Fruit fly (Drosophila melanogaster) whole organism, embryonic: ENCODE measurements around the gene CG5790.

Source experiments
- Antp ChIP-seq: fragments of 200-800 bp; sonication (Bioruptor generic); optimal IDR thresholded peaks from 3 replicates; lab custom pipeline; 2016; ENCODE audit warnings: missing biosample characterization, missing genetic modification characterization
- CG10959 ChIP-seq: fragments of 200-800 bp; sonication (Bioruptor generic); IDR thresholded peaks from 2 replicates; pipeline ENCODE4 v1.3.6; 2022; ENCODE audit warnings: missing biosample characterization, missing genetic modification characterization
- CG10979 ChIP-seq: fragments of 200-800 bp; sonication (Bioruptor generic); optimal IDR thresholded peaks from 2 replicates; lab custom pipeline; 2018; ENCODE audit warnings: missing biosample characterization, mild to moderate bottlenecking, missing genetic modification characterization, moderate library complexity
- CG11723 ChIP-seq: fragments of 200-800 bp; sonication (Bioruptor generic); optimal IDR thresholded peaks from 2 replicates; lab custom pipeline; 2017; ENCODE audit warnings: missing biosample characterization, mild to moderate bottlenecking, missing genetic modification characterization
- CG12155 ChIP-seq: fragments of 200-800 bp; sonication (Bioruptor generic); optimal IDR thresholded peaks from 3 replicates; lab custom pipeline; 2016; ENCODE audit warnings: missing biosample characterization, missing genetic modification characterization
- CG12391 ChIP-seq: fragments of 200-800 bp; sonication (Bioruptor generic); optimal IDR thresholded peaks from 3 replicates; lab custom pipeline; 2018; ENCODE audit warnings: missing biosample characterization, mild to moderate bottlenecking, missing genetic modification characterization, moderate library complexity
- CG13775 ChIP-seq: fragments of 200-800 bp; sonication (Bioruptor generic); optimal IDR thresholded peaks from 3 replicates; lab custom pipeline; 2017; ENCODE audit warnings: missing biosample characterization, mild to moderate bottlenecking, missing genetic modification characterization
- CG14710 ChIP-seq: fragments of 200-800 bp; sonication (Bioruptor generic); optimal IDR thresholded peaks from 3 replicates; lab custom pipeline; 2019; ENCODE audit warnings: missing biosample characterization, mild to moderate bottlenecking, missing genetic modification characterization, moderate library complexity
- CG15601 ChIP-seq: fragments of 200-800 bp; sonication (Bioruptor generic); optimal IDR thresholded peaks from 3 replicates; lab custom pipeline; 2019; ENCODE audit warnings: missing biosample characterization, mild to moderate bottlenecking, missing genetic modification characterization, moderate library complexity
- CG1602 ChIP-seq: fragments of 200-800 bp; sonication (Bioruptor generic); optimal IDR thresholded peaks from 3 replicates; lab custom pipeline; 2016; ENCODE audit warnings: missing biosample characterization, missing genetic modification characterization
- CG17186 ChIP-seq: fragments of 200-800 bp; sonication (Bioruptor generic); optimal IDR thresholded peaks from 3 replicates; lab custom pipeline; 2017; ENCODE audit warnings: missing biosample characterization, missing genetic modification reagents, missing genetic modification characterization
- CG17912 ChIP-seq: fragments of 200-800 bp; sonication (Bioruptor generic); optimal IDR thresholded peaks from 2 replicates; lab custom pipeline; 2018; ENCODE audit warnings: missing biosample characterization, mild to moderate bottlenecking, missing genetic modification characterization
- CG18476 ChIP-seq: fragments of 200-800 bp; sonication (Bioruptor generic); optimal IDR thresholded peaks from 2 replicates; lab custom pipeline; 2016; ENCODE audit warnings: missing biosample characterization, mild to moderate bottlenecking, missing genetic modification characterization
- CG2712 ChIP-seq: fragments of 200-800 bp; optimal IDR thresholded peaks from 3 replicates; lab custom pipeline; 2019; ENCODE audit warnings: missing biosample characterization, mild to moderate bottlenecking, missing genetic modification characterization, moderate library complexity
- CG30403 ChIP-seq: fragments of 200-800 bp; sonication (Bioruptor generic); optimal IDR thresholded peaks from 3 replicates; lab custom pipeline; 2016; ENCODE audit warnings: missing biosample characterization, missing genetic modification characterization
- CG32772 ChIP-seq: fragments of 200-800 bp; sonication (Bioruptor generic); IDR thresholded peaks from 2 replicates; pipeline ENCODE4 v1.3.6; 2022; ENCODE audit warnings: missing biosample characterization, missing genetic modification characterization
- CG33557 ChIP-seq: fragments of 200-800 bp; sonication (Bioruptor generic); optimal IDR thresholded peaks from 2 replicates; lab custom pipeline; 2019; ENCODE audit warnings: missing biosample characterization, mild to moderate bottlenecking, missing genetic modification characterization, moderate library complexity
- CG6689 ChIP-seq: fragments of 200-800 bp; sonication (Bioruptor generic); IDR thresholded peaks from 2 replicates; pipeline ENCODE4 v1.3.6; 2022; ENCODE audit warnings: missing biosample characterization, missing genetic modification characterization
- CG6791 ChIP-seq: fragments of 200-800 bp; sonication (Bioruptor generic); IDR thresholded peaks from 3 replicates; pipeline ENCODE4 v1.3.6; 2022; ENCODE audit warnings: missing biosample characterization, missing genetic modification characterization; ENCODE audit not compliant: partially characterized antibody
- CG7556 ChIP-seq: fragments of 200-800 bp; sonication (Bioruptor generic); optimal IDR thresholded peaks from 2 replicates; lab custom pipeline; 2017; ENCODE audit warnings: missing biosample characterization, mild to moderate bottlenecking, missing genetic modification characterization
- CG7839 ChIP-seq: fragments of 200-800 bp; sonication (Bioruptor generic); optimal IDR thresholded peaks from 3 replicates; lab custom pipeline; 2018; ENCODE audit warnings: missing biosample characterization, mild to moderate bottlenecking, missing genetic modification characterization, moderate library complexity
- CG8359 ChIP-seq: fragments of 200-800 bp; sonication (Bioruptor generic); optimal IDR thresholded peaks from 2 replicates; lab custom pipeline; 2017; ENCODE audit warnings: missing biosample characterization, mild to moderate bottlenecking, missing genetic modification characterization, borderline replicate concordance
- CG9727 ChIP-seq: fragments of 200-800 bp; sonication (Bioruptor generic); optimal IDR thresholded peaks from 3 replicates; lab custom pipeline; 2017; ENCODE audit warnings: missing biosample characterization, mild to moderate bottlenecking, missing genetic modification characterization
- CG9797 ChIP-seq: fragments of 200-800 bp; sonication (Bioruptor generic); optimal IDR thresholded peaks from 3 replicates; lab custom pipeline; 2018; ENCODE audit warnings: missing biosample characterization, mild to moderate bottlenecking, missing genetic modification characterization
- CoRest ChIP-seq: fragments of 200-800 bp; sonication (Bioruptor generic); optimal IDR thresholded peaks from 3 replicates; lab custom pipeline; 2018; ENCODE audit warnings: missing biosample characterization, mild to moderate bottlenecking, missing genetic modification characterization, moderate library complexity
- H2.0 ChIP-seq: fragments of 200-800 bp; sonication (Bioruptor generic); IDR thresholded peaks from 2 replicates; pipeline ENCODE4 v1.3.6; 2022; ENCODE audit warnings: missing biosample characterization, missing genetic modification characterization
- HLH3B ChIP-seq: fragments of 200-800 bp; sonication (Bioruptor generic); IDR thresholded peaks from 2 replicates; pipeline ENCODE4 v1.3.6; 2022; ENCODE audit warnings: missing biosample characterization, missing genetic modification characterization
- HmgD ChIP-seq: fragments of 200-800 bp; sonication (Bioruptor generic); optimal IDR thresholded peaks from 3 replicates; lab custom pipeline; 2016; ENCODE audit warnings: missing biosample characterization, missing genetic modification characterization
- Hr3 ChIP-seq: fragments of 200-800 bp; sonication (Bioruptor generic); optimal IDR thresholded peaks from 3 replicates; lab custom pipeline; 2016; ENCODE audit warnings: missing biosample characterization, missing genetic modification characterization
- Nf-YB ChIP-seq: fragments of 200-800 bp; sonication (Bioruptor generic); optimal IDR thresholded peaks from 3 replicates; lab custom pipeline; 2019; ENCODE audit warnings: missing biosample characterization, mild to moderate bottlenecking, missing genetic modification characterization, moderate library complexity
- Oli ChIP-seq: fragments of 200-800 bp; sonication (Bioruptor generic); optimal IDR thresholded peaks from 2 replicates; lab custom pipeline; 2018; ENCODE audit warnings: missing biosample characterization, mild to moderate bottlenecking, missing genetic modification characterization, moderate library complexity
- Ptx1 ChIP-seq: fragments of 200-800 bp; sonication (Bioruptor generic); IDR thresholded peaks from 2 replicates; pipeline ENCODE4 v1.3.6; 2022; ENCODE audit warnings: missing biosample characterization, missing genetic modification characterization
- Sox102F ChIP-seq: fragments of 200-800 bp; sonication (Bioruptor generic); optimal IDR thresholded peaks from 2 replicates; lab custom pipeline; 2018; ENCODE audit warnings: missing biosample characterization, mild to moderate bottlenecking, missing genetic modification characterization, moderate library complexity
- Xrp1 ChIP-seq: fragments of 200-800 bp; sonication (Bioruptor generic); IDR thresholded peaks from 2 replicates; pipeline ENCODE4 v1.3.6; 2022; ENCODE audit warnings: missing biosample characterization, missing genetic modification characterization
- cato ChIP-seq: fragments of 200-800 bp; sonication (Bioruptor generic); optimal IDR thresholded peaks from 2 replicates; lab custom pipeline; 2016; ENCODE audit warnings: missing biosample characterization, missing genetic modification characterization, borderline replicate concordance
- chn ChIP-seq: fragments of 200-800 bp; sonication (Bioruptor generic); optimal IDR thresholded peaks from 2 replicates; lab custom pipeline; 2016; ENCODE audit warnings: missing biosample characterization, missing genetic modification characterization
- corto ChIP-seq: fragments of 200-800 bp; sonication (Bioruptor generic); optimal IDR thresholded peaks from 2 replicates; lab custom pipeline; 2016; ENCODE audit warnings: missing biosample characterization, mild to moderate bottlenecking, missing genetic modification characterization, moderate library complexity
- crol ChIP-seq: fragments of 200-800 bp; sonication (Bioruptor generic); IDR thresholded peaks from 2 replicates; pipeline ENCODE4 v1.3.6; 2022; ENCODE audit warnings: missing biosample characterization, missing genetic modification characterization
- dm ChIP-seq: fragments of 200-800 bp; sonication (Bioruptor generic); optimal IDR thresholded peaks from 3 replicates; lab custom pipeline; 2016; ENCODE audit warnings: missing biosample characterization, missing genetic modification characterization
- eve ChIP-seq, 2 experiments: fragments of >200 bp; optimal IDR thresholded peaks; 2 replicates each; lab custom pipeline; 2017; ENCODE audit warnings: missing biosample characterization in 2 of 2, missing genetic modification characterization in 2 of 2
- ewg ChIP-seq: fragments of 200-800 bp; sonication (Bioruptor generic); optimal IDR thresholded peaks from 3 replicates; lab custom pipeline; 2017; ENCODE audit warnings: mild to moderate bottlenecking, missing biosample characterization, missing genetic modification reagents, missing genetic modification characterization
- gcm ChIP-seq: fragments of 200-800 bp; sonication (Bioruptor generic); optimal IDR thresholded peaks from 2 replicates; lab custom pipeline; 2019; ENCODE audit warnings: missing biosample characterization, mild to moderate bottlenecking, missing genetic modification characterization, moderate library complexity
- jumu ChIP-seq: fragments of 200-800 bp; sonication (Bioruptor generic); optimal IDR thresholded peaks from 3 replicates; lab custom pipeline; 2016; ENCODE audit warnings: missing biosample characterization, missing genetic modification characterization
- lmd ChIP-seq: fragments of 200-800 bp; sonication (Bioruptor generic); IDR thresholded peaks from 2 replicates; pipeline ENCODE4 v1.3.6; 2022; ENCODE audit warnings: missing biosample characterization, missing genetic modification characterization
- nmo ChIP-seq: fragments of 200-800 bp; sonication (Bioruptor generic); optimal IDR thresholded peaks from 2 replicates; lab custom pipeline; 2018; ENCODE audit warnings: missing biosample characterization, mild to moderate bottlenecking, missing genetic modification characterization, moderate library complexity
- oc ChIP-seq: fragments of 200-800 bp; sonication (Bioruptor generic); optimal IDR thresholded peaks from 2 replicates; lab custom pipeline; 2018; ENCODE audit warnings: missing biosample characterization, mild to moderate bottlenecking, missing genetic modification characterization, moderate library complexity
- org-1 ChIP-seq: fragments of 200-800 bp; sonication (Bioruptor generic); optimal IDR thresholded peaks from 2 replicates; lab custom pipeline; 2017; ENCODE audit warnings: missing biosample characterization, missing genetic modification characterization
- phol ChIP-seq: fragments of 200-800 bp; sonication (Bioruptor generic); optimal IDR thresholded peaks from 3 replicates; lab custom pipeline; 2018; ENCODE audit warnings: missing biosample characterization, mild to moderate bottlenecking, missing genetic modification characterization, moderate library complexity
- pnt ChIP-seq: fragments of 200-800 bp; sonication (Bioruptor generic); optimal IDR thresholded peaks from 3 replicates; lab custom pipeline; 2016; ENCODE audit warnings: missing biosample characterization, missing genetic modification characterization
- slp2 ChIP-seq: fragments of 200-800 bp; sonication (Bioruptor generic); optimal IDR thresholded peaks from 2 replicates; lab custom pipeline; 2016; ENCODE audit warnings: missing biosample characterization, missing genetic modification characterization

CG5790 gene

dm6 chr2L:18312309-18312708, 17.7 kb downstream of the CG5790 start (continued):
- peak; percentile 75 for TF ChIP-seq Oli (tag; lab: Kevin White, UChicago)
- peak; percentile 16 for TF ChIP-seq Nf-YB (GFP tag; lab: Kevin White, UChicago)
- no peak for TF ChIP-seq crol (GFP tag; lab: Robert Waterston, UW)
- TF ChIP-seq CG33557 = peak; percentile 57
- TF ChIP-seq Xrp1 (GFP tag; lab: Robert Waterston, UW) = peak; percentile 52; the same call in 1 of the 2 replicates
- peak; percentile 34 for TF ChIP-seq CG18476 (GFP tag; lab: Kevin White, UChicago)
- TF ChIP-seq CG10979 (tag; lab: Kevin White, UChicago) = peak; percentile 81
- peak; percentile 40 for TF ChIP-seq ewg (GFP tag; lab: Kevin White, UChicago)
- no peak for TF ChIP-seq CG17912 (GFP tag; lab: Kevin White, UChicago)
- peak; percentile 61 for TF ChIP-seq CG30403
- peak; percentile 7 for TF ChIP-seq gcm (GFP tag; lab: Kevin White, UChicago)
- TF ChIP-seq CG8359 (GFP tag; lab: Kevin White, UChicago) = peak; percentile 54
- no peak for TF ChIP-seq CG12155 (GFP tag; lab: Kevin White, UChicago)
- TF ChIP-seq slp2 = peak; percentile 30
- TF ChIP-seq CG10959 = 0 out of 2 replicates have a peak, but pooled peaks have one; percentile 11
- peak; percentile 81 for TF ChIP-seq CG2712 (tag; lab: Kevin White, UChicago)
- TF ChIP-seq CG7556 (GFP tag; lab: Kevin White, UChicago) = peak; percentile 54
- TF ChIP-seq CG17186 = no peak
- peak; percentile 30; the same call in 1 of the 2 replicates for TF ChIP-seq lmd
- TF ChIP-seq CG12391 (tag; lab: Kevin White, UChicago) = peak; percentile 55
- no peak for TF ChIP-seq H2.0 (GFP tag; lab: Robert Waterston, UW)
- peak; percentile 22 for TF ChIP-seq CG13775 (GFP tag; lab: Kevin White, UChicago)
- TF ChIP-seq dm (GFP tag; lab: Kevin White, UChicago) = no peak
- TF ChIP-seq CoRest (tag; lab: Kevin White, UChicago) = peak; percentile 70
- peak; percentile 20 for TF ChIP-seq Hr3 (GFP tag; lab: Kevin White, UChicago)
- peak; percentile 40 for TF ChIP-seq oc (tag; lab: Kevin White, UChicago)
- peak; percentile 38; the same call in 1 of the 2 replicates for TF ChIP-seq Ptx1 (GFP tag; lab: Robert Waterston, UW)
- TF ChIP-seq CG6689 (GFP tag; lab: Robert Waterston, UW) = peak; percentile 13; the same call in 1 of the 2 replicates
- TF ChIP-seq Antp (GFP tag; lab: Kevin White, UChicago) = no peak
- peak; percentile 72 for TF ChIP-seq CG7839 (tag; lab: Kevin White, UChicago)
- peak; percentile 83 for TF ChIP-seq phol
- no peak for TF ChIP-seq chn (GFP tag; lab: Kevin White, UChicago)
- peak; percentile 75 for TF ChIP-seq corto
- TF ChIP-seq nmo (GFP tag; lab: Kevin White, UChicago) = peak; percentile 80
- TF ChIP-seq CG14710 (tag; lab: Kevin White, UChicago) = peak; percentile 68
- peak; percentile 3 for TF ChIP-seq jumu
- TF ChIP-seq CG15601 = peak; percentile 61
- TF ChIP-seq cato (GFP tag; lab: Kevin White, UChicago) = peak; percentile 39
- no peak for TF ChIP-seq CG9797 (GFP tag; lab: Kevin White, UChicago)
- no peak for TF ChIP-seq CG6791
- TF ChIP-seq HLH3B = no peak
- TF ChIP-seq pnt (GFP tag; lab: Kevin White, UChicago) = peak; percentile 50
- TF ChIP-seq Sox102F (GFP tag; lab: Kevin White, UChicago) = peak; percentile 70
- TF ChIP-seq org-1 (GFP tag; lab: Kevin White, UChicago) = peak; percentile 45
- no peak for TF ChIP-seq HmgD (GFP tag; lab: Kevin White, UChicago)
- no peak for TF ChIP-seq CG32772 (GFP tag; lab: Robert Waterston, UW)
- peak in 1 of 2 experiments; percentile 90 for TF ChIP-seq eve (GFP tag; optimal IDR thresholded peaks at IDR 0.05; lab: Kevin White, UChicago)
- peak; percentile 34 for TF ChIP-seq CG1602 (GFP tag; lab: Kevin White, UChicago)
- peak; percentile 35 for TF ChIP-seq CG9727 (GFP tag; lab: Kevin White, UChicago)
- peak; percentile 41 for TF ChIP-seq CG11723 (GFP tag; lab: Kevin White, UChicago)
